Worm (Caenorhabditis elegans): ENCODE results near the gene ugt-62.

ugt-62 gene

DNA sequence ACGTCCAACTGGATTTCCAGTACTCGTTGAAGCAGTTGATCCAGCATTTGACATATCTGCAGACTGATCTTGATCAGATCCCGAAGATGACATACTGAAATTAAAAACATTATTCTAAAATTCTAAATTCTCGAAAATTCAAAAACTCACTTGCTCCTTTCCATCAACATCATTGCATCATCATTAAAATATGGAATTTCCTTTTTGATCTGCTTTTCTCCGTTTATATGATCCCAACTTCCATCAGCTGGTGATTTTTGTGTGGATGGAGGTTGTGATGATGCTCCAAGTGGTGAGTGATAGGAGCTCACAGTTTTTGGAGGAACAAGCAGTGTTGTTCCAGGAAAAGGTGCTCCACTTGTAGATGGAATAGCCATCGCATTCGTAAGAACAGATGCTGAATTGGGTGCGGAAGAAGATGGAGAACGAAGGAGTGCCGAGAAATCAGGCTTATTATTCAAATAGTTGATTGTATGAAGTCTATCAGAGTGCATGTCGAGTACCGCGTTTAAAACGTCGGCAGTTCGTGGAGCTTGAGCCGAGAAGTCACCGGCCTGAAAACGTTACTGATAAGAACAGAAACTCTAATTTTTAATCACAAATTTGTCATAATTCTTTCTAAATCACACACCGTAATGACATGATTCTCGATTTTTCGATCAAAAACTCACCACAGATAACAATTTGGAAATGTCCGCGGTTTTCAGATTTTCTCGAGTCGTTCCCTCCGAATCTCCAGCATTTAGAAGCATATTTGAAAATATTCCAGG is 47.2 kb downstream of the ugt-62 start:
- TF ChIP-seq ttx-3 (tag; optimal IDR thresholded peaks at IDR 0.05): no peak
- no peak for TF ChIP-seq pha-2 (tag; optimal IDR thresholded peaks at IDR 0.05)
- TF ChIP-seq syd-9 (tag; optimal IDR thresholded peaks at IDR 0.05): no peak
- TF ChIP-seq ceh-24 (tag; optimal IDR thresholded peaks at IDR 0.05): no peak
- TF ChIP-seq nhr-11 (tag; optimal IDR thresholded peaks at IDR 0.05): no peak
- TF ChIP-seq ceh-22 (tag; optimal IDR thresholded peaks at IDR 0.05): no peak
- TF ChIP-seq hlh-8 (tag; optimal IDR thresholded peaks at IDR 0.05): no peak
- TF ChIP-seq hlh-13 (GFP tag; optimal IDR thresholded peaks at IDR 0.05): no peak
- TF ChIP-seq ceh-45 (GFP tag; IDR thresholded peaks at IDR 0.05): no peak
- TF ChIP-seq pat-9 (tag; optimal IDR thresholded peaks at IDR 0.05): no peak
- no peak for TF ChIP-seq pros-1 (tag; optimal IDR thresholded peaks at IDR 0.05)
- no peak for TF ChIP-seq sdc-2 (tag; optimal IDR thresholded peaks at IDR 0.05)

ce11 chrIII:4491164-4492144 is 49.0 kb downstream of the ugt-62 start:
- TF ChIP-seq ceh-48 (tag; optimal IDR thresholded peaks at IDR 0.05) (no peak), C08G9.2 (tag; optimal IDR thresholded peaks at IDR 0.05) (no peak), pha-4 (tag; optimal IDR thresholded peaks at IDR 0.05) (no peak), sox-4 (tag; optimal IDR thresholded peaks at IDR 0.05) (no peak), ceh-14 (tag; optimal IDR thresholded peaks at IDR 0.05) (no peak), pha-2 (tag; optimal IDR thresholded peaks at IDR 0.05) (no peak), hlh-30 (tag; optimal IDR thresholded peaks at IDR 0.05; ENCODE audit: insufficient read depth) (no peak), unc-86 (tag; optimal IDR thresholded peaks at IDR 0.05) (no peak), ets-4 (tag; optimal IDR thresholded peaks at IDR 0.05) (no peak), K02D7.2 (tag; optimal IDR thresholded peaks at IDR 0.05) (no peak), madf-2 (tag; optimal IDR thresholded peaks at IDR 0.05) (no peak), nhr-11 (tag; optimal IDR thresholded peaks at IDR 0.05) (no peak), ceh-9 (tag; optimal IDR thresholded peaks at IDR 0.05) (no peak), elt-2 (tag; optimal IDR thresholded peaks at IDR 0.05) (no peak), ceh-45 (GFP tag; IDR thresholded peaks at IDR 0.05) (no peak), pqm-1 (tag; optimal IDR thresholded peaks at IDR 0.05) (no peak), dve-1 (tag; optimal IDR thresholded peaks at IDR 0.05) (no peak), hlh-15 (tag; optimal IDR thresholded peaks at IDR 0.05) (no peak), unc-3 (GFP tag; conservative IDR thresholded peaks at IDR 0.05) (no peak), unc-3 (tag; optimal IDR thresholded peaks at IDR 0.05) (no peak), unc-55 (GFP tag; optimal IDR thresholded peaks at IDR 0.05) (no peak)

- no peak for TF ChIP-seq fkh-6 (tag; optimal IDR thresholded peaks at IDR 0.05)
- no peak for TF ChIP-seq C38D4.7 (GFP tag; optimal IDR thresholded peaks at IDR 0.05)
- TF ChIP-seq hlh-8 (tag; optimal IDR thresholded peaks at IDR 0.05): no peak
- no peak for TF ChIP-seq ztf-16 (tag; optimal IDR thresholded peaks at IDR 0.05)
- no peak for TF ChIP-seq hlh-30 (tag; optimal IDR thresholded peaks at IDR 0.05; ENCODE audit: insufficient read depth)
- TF ChIP-seq sox-4 (tag; optimal IDR thresholded peaks at IDR 0.05): no peak
- no peak for TF ChIP-seq F13H6.1 (tag; optimal IDR thresholded peaks at IDR 0.05)
- no peak for TF ChIP-seq pat-9 (tag; optimal IDR thresholded peaks at IDR 0.05)
- TF ChIP-seq rnt-1 (tag; optimal IDR thresholded peaks at IDR 0.05): no peak
- no peak for TF ChIP-seq unc-55 (GFP tag; optimal IDR thresholded peaks at IDR 0.05)
- no peak for TF ChIP-seq Y22D7AL.16 (tag; optimal IDR thresholded peaks at IDR 0.05)
These were observed 51.5 kb downstream of the ugt-62 start, which contains the start of gene cpg-1 for ce11 chrIII:4488892-4489409. Gene cpg-1 (plus strand): TSS chrIII:4489359.

All from whole organism, late embryonic.